Fruit fly (Drosophila melanogaster): ENCODE results near the gene Rox8.

The Rox8 gene

DNA sequence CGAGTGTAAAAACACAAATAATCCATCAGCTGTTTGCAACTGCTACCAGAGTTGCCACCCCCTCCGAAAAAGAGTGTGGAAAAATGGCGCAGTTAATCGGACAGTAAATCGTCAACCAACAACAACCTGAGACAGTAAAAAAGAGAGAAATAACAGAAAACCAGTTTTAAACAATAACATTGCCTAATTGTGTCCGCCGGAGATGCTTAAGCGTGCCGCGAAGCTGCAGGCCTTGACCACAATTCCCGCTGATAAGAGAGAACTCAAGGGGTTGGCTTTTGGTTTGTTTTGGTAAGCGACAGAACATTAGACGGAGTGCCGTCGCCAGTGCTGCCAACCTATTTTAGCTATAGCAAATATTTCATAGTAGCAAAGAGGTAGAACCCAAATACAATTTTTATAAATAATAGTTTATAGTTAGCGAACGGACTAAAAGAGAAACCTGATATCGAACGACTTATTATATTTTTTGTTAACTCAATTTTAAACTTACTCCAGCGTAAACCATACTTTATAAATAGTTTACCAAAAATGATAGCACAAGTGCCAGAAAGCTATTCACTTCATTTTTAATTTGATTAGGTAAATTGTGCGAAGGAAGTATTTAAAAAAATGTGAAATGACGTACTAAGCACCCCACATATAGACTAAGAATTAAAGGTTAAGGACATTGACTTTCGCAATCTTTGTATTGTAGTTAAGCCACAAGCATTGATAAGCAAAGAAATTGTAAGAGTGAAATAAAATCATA, 2.8 kb upstream of the Rox8 start, which contains the start of the genes Atg6 and Pisd (continued):
- TF ChIP-seq CG11762 (GFP tag; optimal IDR thresholded peaks at IDR 0.05; ENCODE audit: insufficient read depth): no peak
- peak; percentile 5 for TF ChIP-seq topi (GFP tag; optimal IDR thresholded peaks at IDR 0.05)
- TF ChIP-seq fd59A (GFP tag; optimal IDR thresholded peaks at IDR 0.05): no peak
- no peak for TF ChIP-seq Sox15 (GFP tag; optimal IDR thresholded peaks at IDR 0.05)
- TF ChIP-seq vri (GFP tag; optimal IDR thresholded peaks at IDR 0.05): peak; percentile 43
- 0 out of 3 replicates have a peak, but pooled peaks have one; percentile 38 for TF ChIP-seq CG6163 (GFP tag; IDR thresholded peaks at IDR 0.05)
- no peak for TF ChIP-seq Lpt (GFP tag; optimal IDR thresholded peaks at IDR 0.05)
- TF ChIP-seq esn (GFP tag; optimal IDR thresholded peaks at IDR 0.05): peak; percentile 43

DNA sequence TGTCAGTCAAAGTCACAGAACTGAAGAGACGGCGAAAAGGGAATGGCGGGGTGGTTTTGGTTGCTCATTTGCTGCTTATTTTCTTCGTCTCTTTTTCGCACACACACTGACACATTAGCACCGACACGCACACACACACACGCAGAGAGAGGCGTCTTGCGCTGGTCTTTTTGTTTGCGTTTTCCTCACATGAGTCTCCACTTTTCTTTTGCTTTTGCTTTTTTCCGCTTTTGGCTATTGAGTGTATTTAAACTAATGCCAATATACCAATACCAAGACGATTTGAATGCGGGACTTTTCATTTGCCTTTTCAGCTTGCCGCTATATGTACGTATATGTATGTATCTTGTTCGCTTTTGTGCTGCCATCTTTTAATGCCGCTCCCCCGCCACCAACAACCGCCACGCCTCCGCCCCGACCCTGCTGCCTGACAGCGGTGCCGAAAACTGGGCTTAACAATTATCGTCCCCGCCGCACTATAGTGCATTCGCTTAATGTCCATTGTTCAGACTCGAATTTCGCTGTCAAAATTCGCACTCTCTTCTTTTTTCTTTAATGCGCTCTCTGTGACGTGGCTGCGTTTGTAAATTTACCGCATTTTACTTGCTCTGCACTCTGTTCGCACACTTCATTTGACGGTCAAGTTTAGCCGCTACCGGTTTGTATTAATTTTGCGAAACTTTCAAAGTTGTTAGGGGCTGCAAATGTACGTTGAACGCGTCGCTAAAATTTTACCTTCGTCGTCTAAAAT, 664 bp downstream of the Rox8 start, which contains the start of gene CG5986:
Gene CG5986, plus strand, starts transcription at position 565 of the 751 bp plus-strand sequence.
- TF ChIP-seq CG11294 (GFP tag; IDR thresholded peaks at IDR 0.05): no peak; the same call in 1 of the 2 replicates
- TF ChIP-seq salr (GFP tag; optimal IDR thresholded peaks at IDR 0.05): no peak
- TF ChIP-seq achi (GFP tag; optimal IDR thresholded peaks at IDR 0.05): no peak
- no peak for TF ChIP-seq Ets21C (GFP tag; optimal IDR thresholded peaks at IDR 0.05)
- TF ChIP-seq ss (GFP tag; optimal IDR thresholded peaks at IDR 0.05): peak; percentile 36 to 55
- no peak for TF ChIP-seq lz (GFP tag; optimal IDR thresholded peaks at IDR 0.05)
- peak; percentile 2 for TF ChIP-seq CG6854 (GFP tag; optimal IDR thresholded peaks at IDR 0.05)
- TF ChIP-seq acj6 (GFP tag; optimal IDR thresholded peaks at IDR 0.05): no peak
- TF ChIP-seq CG6792 (GFP tag; optimal IDR thresholded peaks at IDR 0.05): no peak
- TF ChIP-seq OdsH (GFP tag; optimal IDR thresholded peaks at IDR 0.05): no peak
- no peak for TF ChIP-seq CG1621 (tag; optimal IDR thresholded peaks at IDR 0.05)
- no peak for TF ChIP-seq Sox14 (GFP tag; optimal IDR thresholded peaks at IDR 0.05)
- TF ChIP-seq fd59A (GFP tag; optimal IDR thresholded peaks at IDR 0.05): no peak
- peak; percentile 34 for TF ChIP-seq CG32006 (GFP tag; optimal IDR thresholded peaks at IDR 0.05)
- no peak for TF ChIP-seq Eip75B (GFP tag; optimal IDR thresholded peaks at IDR 0.05)
- TF ChIP-seq CG10669 (GFP tag; optimal IDR thresholded peaks at IDR 0.05): no peak
- no peak for TF ChIP-seq CG4318 (GFP tag; optimal IDR thresholded peaks at IDR 0.05)
- TF ChIP-seq CG3032 (tag; optimal IDR thresholded peaks at IDR 0.05): no peak
- TF ChIP-seq dac (GFP tag; optimal IDR thresholded peaks at IDR 0.05): no peak
- TF ChIP-seq Gug (GFP tag; IDR thresholded peaks at IDR 0.05): no peak
- TF ChIP-seq net (GFP tag; optimal IDR thresholded peaks at IDR 0.05): no peak
- no peak for TF ChIP-seq Hr4 (GFP tag; optimal IDR thresholded peaks at IDR 0.05)
- TF ChIP-seq CG8319 (GFP tag; optimal IDR thresholded peaks at IDR 0.05): no peak
- TF ChIP-seq CG16779 (tag; optimal IDR thresholded peaks at IDR 0.05): peak; percentile 56
- TF ChIP-seq CG7368 (GFP tag; optimal IDR thresholded peaks at IDR 0.05): no peak
- TF ChIP-seq eg (GFP tag; IDR thresholded peaks at IDR 0.05): peak; percentile 79
- no peak for TF ChIP-seq CG11902 (GFP tag; optimal IDR thresholded peaks at IDR 0.05)
- peak; percentile 39 for TF ChIP-seq Lpt (GFP tag; optimal IDR thresholded peaks at IDR 0.05)
- no peak for TF ChIP-seq CG9139 (GFP tag; optimal IDR thresholded peaks at IDR 0.05)
- peak; percentile 6 for TF ChIP-seq CG3919 (GFP tag; optimal IDR thresholded peaks at IDR 0.05)
- no peak for TF ChIP-seq Eip78C (GFP tag)
- peak; percentile 57 for TF ChIP-seq CG15336 (GFP tag; IDR thresholded peaks at IDR 0.05)
- TF ChIP-seq topi (GFP tag; optimal IDR thresholded peaks at IDR 0.05): no peak
- TF ChIP-seq Eip93F (GFP tag; optimal IDR thresholded peaks at IDR 0.05): no peak
- no peak for TF ChIP-seq Hr39 (GFP tag; optimal IDR thresholded peaks at IDR 0.05)
- no peak for TF ChIP-seq CG11762 (GFP tag; optimal IDR thresholded peaks at IDR 0.05; ENCODE audit: insufficient read depth)
- TF ChIP-seq esn (GFP tag; optimal IDR thresholded peaks at IDR 0.05): no peak
- peak; percentile 56 for TF ChIP-seq CG6808 (GFP tag; optimal IDR thresholded peaks at IDR 0.05)
- no peak for TF ChIP-seq CG31627 (GFP tag; optimal IDR thresholded peaks at IDR 0.05)
- no peak for TF ChIP-seq Blimp-1 (GFP tag; optimal IDR thresholded peaks at IDR 0.05)
- peak; percentile 15 for TF ChIP-seq fd85E (GFP tag; optimal IDR thresholded peaks at IDR 0.05)
- no peak for TF ChIP-seq Hr38 (GFP tag; optimal IDR thresholded peaks at IDR 0.05)
- TF ChIP-seq pdm3 (GFP tag; optimal IDR thresholded peaks at IDR 0.05): no peak
- TF ChIP-seq CG10631 (GFP tag; optimal IDR thresholded peaks at IDR 0.05): no peak

Measured in whole organism, prepupa.